Worm (Caenorhabditis elegans) whole organism, mixed stage, embryonic: ENCODE results near the gene idpp-11.

ENCODE experiments used
- M03D4.4 ChIP-seq: sonication (generic microtip); optimal IDR thresholded peaks from 2 replicates; lab custom pipeline; 2017; ENCODE audit warnings: mild to moderate bottlenecking, missing genetic modification characterization, missing compliant biosample characterization
- bed-3 ChIP-seq: fragments of 200-800 bp; sonication (Bioruptor generic); optimal IDR thresholded peaks from 3 replicates; lab custom pipeline; 2018; ENCODE audit warnings: mild to moderate bottlenecking, missing genetic modification characterization, moderate library complexity, missing compliant biosample characterization
- blmp-1 ChIP-seq: fragments of 150-350 bp; optimal IDR thresholded peaks from 2 replicates; lab custom pipeline; 2014; ENCODE audit warnings: missing biosample characterization, missing genetic modification characterization
- ceh-39 ChIP-seq: fragments of 150-350 bp; optimal IDR thresholded peaks from 2 replicates; lab custom pipeline; 2014; ENCODE audit warnings: missing biosample characterization, missing genetic modification characterization
- ceh-43 ChIP-seq: fragments of 200-800 bp; sonication (Bioruptor generic); optimal IDR thresholded peaks from 2 replicates; lab custom pipeline; 2018; ENCODE audit warnings: mild to moderate bottlenecking, missing genetic modification characterization, moderate library complexity, missing compliant biosample characterization
- ceh-83 ChIP-seq: fragments of 200-800 bp; sonication (Bioruptor generic); optimal IDR thresholded peaks from 2 replicates; lab custom pipeline; 2018; ENCODE audit warnings: mild to moderate bottlenecking, missing genetic modification characterization, missing compliant biosample characterization
- elt-1 ChIP-seq: sonication (generic microtip); optimal IDR thresholded peaks from 2 replicates; lab custom pipeline; 2017; ENCODE audit warnings: missing genetic modification characterization, mild to moderate bottlenecking, missing compliant biosample characterization, antibody characterized with exemption, moderate library complexity, borderline replicate concordance; ENCODE audit not compliant: insufficient read depth
- elt-3 ChIP-seq: fragments of 150-350 bp; optimal IDR thresholded peaks from 2 replicates; lab custom pipeline; 2014; ENCODE audit warnings: missing biosample characterization, missing genetic modification characterization
- hlh-1 ChIP-seq: fragments of 150-350 bp; optimal IDR thresholded peaks from 2 replicates; lab custom pipeline; 2014; ENCODE audit warnings: missing biosample characterization, missing genetic modification reagents, missing genetic modification characterization
- lin-32 ChIP-seq: fragments of 200-800 bp; sonication (Bioruptor generic); optimal IDR thresholded peaks from 2 replicates; lab custom pipeline; 2018; ENCODE audit warnings: mild to moderate bottlenecking, missing genetic modification characterization, missing compliant biosample characterization
- mab-5 ChIP-seq: fragments of 150-350 bp; optimal IDR thresholded peaks from 2 replicates; lab custom pipeline; 2014; ENCODE audit warnings: missing biosample characterization, missing genetic modification characterization
- mep-1 ChIP-seq: fragments of 150-350 bp; optimal IDR thresholded peaks from 2 replicates; lab custom pipeline; 2017; ENCODE audit warnings: missing biosample characterization, missing genetic modification reagents, missing genetic modification characterization, inconsistent platforms
- mls-2 ChIP-seq: sonication (generic microtip); optimal IDR thresholded peaks from 2 replicates; lab custom pipeline; 2016; ENCODE audit warnings: mild to moderate bottlenecking, missing genetic modification characterization, moderate library complexity, missing compliant biosample characterization
- nhr-2 ChIP-seq: fragments of 150-350 bp; optimal IDR thresholded peaks from 2 replicates; lab custom pipeline; 2014; ENCODE audit warnings: missing biosample characterization, missing genetic modification characterization
- nhr-28 ChIP-seq: fragments of 150-350 bp; optimal IDR thresholded peaks from 2 replicates; lab custom pipeline; 2014; ENCODE audit warnings: missing biosample characterization, missing genetic modification characterization
- nhr-76 ChIP-seq: sonication (generic microtip); optimal IDR thresholded peaks from 2 replicates; lab custom pipeline; 2017; ENCODE audit warnings: missing biosample characterization, missing genetic modification characterization
- pha-4 ChIP-seq: fragments of 150-350 bp; optimal IDR thresholded peaks from 2 replicates; lab custom pipeline; 2018; ENCODE audit warnings: missing biosample characterization, missing genetic modification reagents, missing genetic modification characterization
- sem-2 ChIP-seq: fragments of 200-800 bp; sonication (Bioruptor generic); optimal IDR thresholded peaks from 2 replicates; lab custom pipeline; 2018; ENCODE audit warnings: mild to moderate bottlenecking, missing genetic modification characterization, missing compliant biosample characterization
- snpc-4 ChIP-seq: fragments of 150-350 bp; optimal IDR thresholded peaks from 2 replicates; lab custom pipeline; 2014; ENCODE audit warnings: missing biosample characterization, missing genetic modification characterization
- sptf-1 ChIP-seq: sonication (generic microtip); optimal IDR thresholded peaks from 2 replicates; lab custom pipeline; 2017; ENCODE audit warnings: mild to moderate bottlenecking, missing genetic modification characterization, moderate library complexity, missing compliant biosample characterization
- tbx-8 ChIP-seq: fragments of 200-800 bp; sonication (Bioruptor generic); optimal IDR thresholded peaks from 2 replicates; lab custom pipeline; 2018; ENCODE audit warnings: mild to moderate bottlenecking, missing genetic modification characterization, moderate library complexity, missing compliant biosample characterization
- unc-39 ChIP-seq: fragments of 150-350 bp; optimal IDR thresholded peaks from 2 replicates; lab custom pipeline; 2014; ENCODE audit warnings: missing biosample characterization, missing genetic modification characterization
- unc-62 ChIP-seq: fragments of 150-350 bp; optimal IDR thresholded peaks from 2 replicates; lab custom pipeline; 2014; ENCODE audit warnings: missing biosample characterization, missing genetic modification reagents, missing genetic modification characterization
- zip-8 ChIP-seq: fragments of 150-350 bp; optimal IDR thresholded peaks from 2 replicates; lab custom pipeline; 2014; ENCODE audit warnings: missing biosample characterization, missing genetic modification characterization
- ztf-11 ChIP-seq: fragments of 150-350 bp; optimal IDR thresholded peaks from 2 replicates; lab custom pipeline; 2014; ENCODE audit warnings: missing biosample characterization, missing genetic modification characterization

The idpp-11 gene

DNA sequence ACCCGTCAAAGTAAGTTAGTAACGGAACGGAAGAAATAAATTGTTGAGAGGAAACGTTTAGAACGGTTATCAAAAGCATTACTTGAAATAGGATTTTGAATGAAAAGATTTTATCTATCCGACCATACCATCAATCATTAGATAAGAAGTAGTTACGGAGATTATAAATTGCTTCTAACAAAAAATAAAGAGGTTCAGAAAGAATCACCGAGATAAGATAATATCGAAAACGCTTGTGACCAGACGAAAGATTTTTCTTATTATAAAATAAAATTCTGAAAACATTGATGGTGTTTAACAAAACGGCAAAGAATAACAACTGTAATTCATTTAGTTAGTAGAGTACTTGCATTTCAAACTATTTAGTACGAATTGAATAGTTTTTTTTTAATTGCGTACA, 38.5 kb downstream of the idpp-11 start, which contains the start of gene C39D10.8:
C39D10.8 (minus strand) TSS at position 101 of the 400 bp plus-strand sequence.
- no peak for TF ChIP-seq nhr-28 (tag; lab: Kevin White, UChicago)
- TF ChIP-seq nhr-76: no peak
- no peak for TF ChIP-seq pha-4
- no peak for TF ChIP-seq zip-8
- TF ChIP-seq tbx-8 (GFP tag; lab: Kevin White, UChicago): no peak
- no peak for TF ChIP-seq lin-32 (GFP tag; lab: Kevin White, UChicago)
- peak; percentile 54 for TF ChIP-seq elt-1 (tag; lab: Kevin White, UChicago)
- TF ChIP-seq nhr-2 (tag; lab: Kevin White, UChicago): no peak
- no peak for TF ChIP-seq ztf-11

DNA sequence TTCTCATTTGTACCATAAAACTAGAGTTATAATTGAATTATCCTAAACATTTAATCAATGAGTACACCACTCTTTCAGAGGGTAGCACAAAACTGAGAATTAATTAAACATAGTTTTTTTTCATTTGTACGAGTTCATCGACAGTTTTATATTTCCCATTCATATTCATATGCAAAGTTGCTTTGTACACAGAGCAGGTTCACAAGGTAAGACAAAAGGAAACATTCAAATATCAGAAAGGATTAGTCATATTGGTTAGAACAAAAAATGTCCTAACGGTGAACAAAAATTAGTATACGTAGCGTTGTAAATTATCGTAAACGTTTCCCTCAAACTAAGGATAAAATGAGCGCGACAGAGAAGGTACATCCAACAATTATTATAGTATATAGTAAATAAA, 39.0 kb downstream of the idpp-11 start:
- TF ChIP-seq mls-2: no peak
- TF ChIP-seq bed-3 (GFP tag; lab: Kevin White, UChicago): no peak
- no peak for TF ChIP-seq mep-1 (tag; lab: Kevin White, UChicago)
- no peak for TF ChIP-seq nhr-28 (tag; lab: Kevin White, UChicago)
- no peak for TF ChIP-seq elt-3 (tag; lab: Kevin White, UChicago)
- no peak for TF ChIP-seq ceh-39 (tag; lab: Kevin White, UChicago)

DNA sequence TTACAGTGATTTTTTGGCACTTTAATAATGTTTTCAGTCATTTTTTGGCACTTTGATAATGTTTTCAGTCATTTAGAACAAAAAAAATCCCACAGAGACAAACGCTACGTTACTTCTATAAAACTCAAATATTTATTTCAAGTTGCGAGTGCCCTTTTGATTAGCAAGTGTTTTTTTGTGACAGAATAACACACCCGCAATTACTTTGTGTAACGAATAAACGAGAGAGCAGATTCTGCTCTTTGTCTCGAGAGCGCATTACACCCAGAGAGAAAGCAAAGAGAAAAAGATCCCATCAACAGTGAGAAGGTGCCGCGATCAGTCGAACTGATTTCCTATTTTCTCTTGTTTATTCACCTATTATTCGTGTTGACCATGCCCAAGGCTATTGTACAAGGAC, 41.7 kb downstream of the idpp-11 start, which contains the start of gene pcyt-2.2:
pcyt-2.2 (plus strand) TSS at position 301 of the 400 bp plus-strand sequence.
- peak; percentile 51 for TF ChIP-seq hlh-1 (tag; lab: Kevin White, UChicago)
- peak; percentile 36 for TF ChIP-seq unc-62 (GFP tag; lab: Kevin White, UChicago)
- no peak for TF ChIP-seq mep-1 (tag; lab: Kevin White, UChicago)
- TF ChIP-seq, all 35 proteins: peak for 2

DNA sequence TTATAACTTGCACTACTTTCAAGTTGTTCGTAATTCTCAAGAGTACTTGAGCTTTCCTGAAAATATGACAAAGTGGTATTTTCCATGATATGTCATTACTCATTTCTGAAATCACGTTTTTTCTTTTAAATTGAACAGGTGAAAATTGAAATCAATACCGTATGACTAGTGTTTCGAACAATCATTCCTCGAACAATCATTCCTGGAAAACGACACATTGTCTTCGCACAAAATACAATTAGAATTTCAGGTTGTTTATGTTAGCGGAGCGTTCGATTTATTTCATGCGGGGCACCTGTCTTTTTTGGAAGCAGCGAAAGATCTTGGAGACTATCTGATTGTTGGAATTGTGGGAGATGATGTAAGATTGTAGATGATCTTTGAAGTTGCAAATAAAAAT, 43.9 kb downstream of the idpp-11 start:
- TF ChIP-seq mls-2 (no peak), ceh-43 (GFP tag; lab: Kevin White, UChicago) (no peak)

DNA sequence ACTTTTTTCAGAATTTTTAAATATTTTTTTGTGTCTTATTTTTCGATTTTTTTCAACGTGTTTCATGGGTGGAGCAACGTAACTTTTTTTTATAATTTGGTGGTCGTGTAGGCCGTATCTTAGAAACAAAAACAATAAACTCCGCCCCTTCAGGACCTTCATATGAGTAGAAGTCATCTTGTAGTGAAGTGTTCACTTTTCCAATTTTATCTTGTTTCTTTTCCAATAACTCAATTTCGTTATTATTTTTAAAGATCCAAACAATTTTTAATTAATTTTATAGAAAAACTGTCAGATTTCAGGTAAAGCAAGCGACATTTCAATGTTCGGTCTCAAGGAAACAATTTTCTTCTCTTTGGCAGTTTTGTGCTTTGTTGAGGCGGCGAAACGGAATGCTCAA, 46.6 kb downstream of the idpp-11 start, which contains the start of gene C39D10.2:
C39D10.2 (plus strand) TSS at position 301 of the 400 bp plus-strand sequence.
- TF ChIP-seq lin-32 (GFP tag; lab: Kevin White, UChicago): no peak
- TF ChIP-seq ceh-43 (GFP tag; lab: Kevin White, UChicago): no peak
- no peak for TF ChIP-seq elt-1 (tag; lab: Kevin White, UChicago)
- TF ChIP-seq mab-5 (tag; lab: Kevin White, UChicago): no peak
- TF ChIP-seq blmp-1 (tag; lab: Kevin White, UChicago): no peak
- no peak for TF ChIP-seq ceh-83 (GFP tag; lab: Kevin White, UChicago)
- no peak for TF ChIP-seq snpc-4 (tag; lab: Kevin White, UChicago)
- TF ChIP-seq M03D4.4 (tag; lab: Kevin White, UChicago): no peak
- TF ChIP-seq tbx-8 (GFP tag; lab: Kevin White, UChicago): no peak
- no peak for TF ChIP-seq sptf-1
- TF ChIP-seq unc-39 (tag; lab: Kevin White, UChicago): no peak
- TF ChIP-seq sem-2 (GFP tag; lab: Kevin White, UChicago): no peak
- no peak for TF ChIP-seq mls-2

DNA sequence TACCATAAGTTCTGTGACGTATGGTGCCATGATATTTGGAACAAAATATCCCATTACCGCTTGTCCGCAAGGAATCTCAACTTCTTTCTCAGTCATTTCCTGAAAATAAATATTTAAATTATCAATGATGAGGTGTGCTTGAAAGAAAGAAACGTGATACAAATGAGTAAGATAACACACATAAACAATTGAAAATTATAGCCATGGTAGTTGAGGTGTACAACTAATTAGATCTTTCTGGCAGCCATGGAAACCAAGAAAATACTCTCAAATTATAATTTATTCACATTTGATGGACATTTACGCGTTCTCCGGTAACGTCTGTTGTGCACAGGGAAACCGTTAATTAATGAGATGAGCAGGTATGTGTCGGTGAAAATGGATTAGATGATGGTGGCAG, 50.0 kb downstream of the idpp-11 start, which contains the start of gene C39D10.5:
C39D10.5 (minus strand) TSS at position 101 of the 400 bp plus-strand sequence.
- TF ChIP-seq ceh-39 (tag; lab: Kevin White, UChicago) (no peak), snpc-4 (tag; lab: Kevin White, UChicago) (no peak)
